Fruit fly (Drosophila melanogaster) whole organism, embryonic: ENCODE data around the gene CG42299.
A peak's percentile ranks its signal among the peaks of the same experiment; 100 is the strongest.

Experiments used
- CG1024 ChIP-seq: fragments of 200-800 bp; sonication (Bioruptor generic); IDR thresholded peaks from 2 replicates; pipeline ENCODE4 v1.3.6; 2022; ENCODE audit warnings: missing biosample characterization, missing genetic modification characterization
- CG10565 ChIP-seq: fragments of 200-800 bp; sonication (Bioruptor generic); optimal IDR thresholded peaks from 3 replicates; lab custom pipeline; 2016; ENCODE audit warnings: missing biosample characterization, mild to moderate bottlenecking, missing genetic modification characterization
- CG10979 ChIP-seq: fragments of 200-800 bp; sonication (Bioruptor generic); optimal IDR thresholded peaks from 2 replicates; lab custom pipeline; 2018; ENCODE audit warnings: missing biosample characterization, mild to moderate bottlenecking, missing genetic modification characterization, moderate library complexity
- CG11093 ChIP-seq: fragments of 200-800 bp; sonication (Bioruptor generic); IDR thresholded peaks from 3 replicates; pipeline ENCODE4 v1.3.6; 2022; ENCODE audit warnings: missing biosample characterization, missing genetic modification characterization
- CG11456 ChIP-seq: fragments of 200-800 bp; sonication (Bioruptor generic); IDR thresholded peaks from 3 replicates; pipeline ENCODE4 v1.3.6; 2022; ENCODE audit warnings: missing biosample characterization, missing genetic modification characterization
- CG11695 ChIP-seq: fragments of 200-800 bp; sonication (Bioruptor generic); IDR thresholded peaks from 3 replicates; pipeline ENCODE4 v1.3.6; 2022; ENCODE audit warnings: missing biosample characterization, missing genetic modification characterization
- CG12391 ChIP-seq: fragments of 200-800 bp; sonication (Bioruptor generic); optimal IDR thresholded peaks from 3 replicates; lab custom pipeline; 2018; ENCODE audit warnings: missing biosample characterization, mild to moderate bottlenecking, missing genetic modification characterization, moderate library complexity
- CG13296 ChIP-seq: fragments of 200-800 bp; sonication (Bioruptor generic); optimal IDR thresholded peaks from 3 replicates; lab custom pipeline; 2018; ENCODE audit warnings: missing biosample characterization, mild to moderate bottlenecking, missing genetic modification characterization
- CG14014 ChIP-seq: fragments of 200-800 bp; sonication (Bioruptor generic); IDR thresholded peaks from 2 replicates; pipeline ENCODE4 v1.3.6; 2022; ENCODE audit warnings: missing biosample characterization, missing genetic modification characterization
- CG15479 ChIP-seq: fragments of 200-800 bp; sonication (Bioruptor generic); optimal IDR thresholded peaks from 3 replicates; lab custom pipeline; 2019; ENCODE audit warnings: missing biosample characterization, mild to moderate bottlenecking, missing genetic modification characterization, moderate library complexity
- CG17385 ChIP-seq: fragments of 200-800 bp; sonication (Bioruptor generic); optimal IDR thresholded peaks from 3 replicates; lab custom pipeline; 2018; ENCODE audit warnings: missing biosample characterization, mild to moderate bottlenecking, missing genetic modification characterization
- CG31441 ChIP-seq: fragments of 200-800 bp; sonication (Bioruptor generic); IDR thresholded peaks from 2 replicates; pipeline ENCODE4 v1.3.6; 2022; ENCODE audit warnings: missing biosample characterization, missing genetic modification characterization
- CG32772 ChIP-seq: fragments of 200-800 bp; sonication (Bioruptor generic); IDR thresholded peaks from 2 replicates; pipeline ENCODE4 v1.3.6; 2022; ENCODE audit warnings: missing biosample characterization, missing genetic modification characterization
- CG34224 ChIP-seq: fragments of 200-800 bp; sonication (Bioruptor generic); IDR thresholded peaks from 3 replicates; pipeline ENCODE4 v1.3.6; 2022; ENCODE audit warnings: missing biosample characterization, missing genetic modification characterization; ENCODE audit not compliant: partially characterized antibody
- CG34422 ChIP-seq: fragments of 200-800 bp; sonication (Bioruptor generic); IDR thresholded peaks from 3 replicates; pipeline ENCODE4 v1.3.6; 2022; ENCODE audit warnings: missing biosample characterization, missing genetic modification characterization
- CG4282 ChIP-seq: fragments of 200-800 bp; sonication (Bioruptor generic); optimal IDR thresholded peaks from 2 replicates; lab custom pipeline; 2016; ENCODE audit warnings: missing biosample characterization, missing genetic modification characterization
- CG4424 ChIP-seq: fragments of 200-800 bp; sonication (Bioruptor generic); optimal IDR thresholded peaks from 3 replicates; lab custom pipeline; 2016; ENCODE audit warnings: missing biosample characterization, missing genetic modification characterization
- CG6683 ChIP-seq: fragments of 200-800 bp; sonication (Bioruptor generic); optimal IDR thresholded peaks from 2 replicates; lab custom pipeline; 2017; ENCODE audit warnings: missing biosample characterization, mild to moderate bottlenecking, missing genetic modification characterization, missing genetic modification reagents
- CG6689 ChIP-seq: fragments of 200-800 bp; sonication (Bioruptor generic); IDR thresholded peaks from 2 replicates; pipeline ENCODE4 v1.3.6; 2022; ENCODE audit warnings: missing biosample characterization, missing genetic modification characterization
- CG7839 ChIP-seq: fragments of 200-800 bp; sonication (Bioruptor generic); optimal IDR thresholded peaks from 3 replicates; lab custom pipeline; 2018; ENCODE audit warnings: missing biosample characterization, mild to moderate bottlenecking, missing genetic modification characterization, moderate library complexity
- CG8089 ChIP-seq: fragments of 200-800 bp; sonication (Bioruptor generic); optimal IDR thresholded peaks from 3 replicates; lab custom pipeline; 2016; ENCODE audit warnings: missing biosample characterization, missing genetic modification characterization
- CG8944 ChIP-seq: fragments of 200-800 bp; sonication (Bioruptor generic); optimal IDR thresholded peaks from 3 replicates; lab custom pipeline; 2016; ENCODE audit warnings: missing biosample characterization, missing genetic modification characterization
- CG9215 ChIP-seq: fragments of 200-800 bp; sonication (Bioruptor generic); IDR thresholded peaks from 2 replicates; pipeline ENCODE4 v1.3.6; 2022; ENCODE audit warnings: missing biosample characterization, missing genetic modification characterization
- CG9817 ChIP-seq: fragments of 200-800 bp; sonication (Bioruptor generic); optimal IDR thresholded peaks from 2 replicates; lab custom pipeline; 2018; ENCODE audit warnings: missing biosample characterization, mild to moderate bottlenecking, missing genetic modification characterization, moderate library complexity
- H15 ChIP-seq: fragments of 200-800 bp; sonication (Bioruptor generic); IDR thresholded peaks from 3 replicates; pipeline ENCODE4 v1.3.6; 2022; ENCODE audit warnings: missing biosample characterization, missing genetic modification characterization
- NC2β ChIP-seq: fragments of 200-800 bp; sonication (Bioruptor generic); optimal IDR thresholded peaks from 2 replicates; lab custom pipeline; 2016; ENCODE audit warnings: missing biosample characterization, missing genetic modification characterization
- Rx ChIP-seq: fragments of 200-800 bp; sonication (Bioruptor generic); IDR thresholded peaks from 2 replicates; pipeline ENCODE4 v1.3.6; 2022; ENCODE audit warnings: missing biosample characterization, missing genetic modification characterization
- Trl ChIP-seq, 3 experiments: fragments of >200 bp in 2 of 3; fragments of 200-800 bp in 1 of 3; sonication (Bioruptor generic) in 1 of 3; optimal IDR thresholded peaks; 2 replicates in 1 of 3; 3 replicates in 2 of 3; lab custom pipeline; 2016 to 2017; ENCODE audit warnings: missing biosample characterization in 1 of 3, missing genetic modification characterization in 1 of 3
- Xbp1 ChIP-seq: fragments of 200-800 bp; sonication (Bioruptor generic); optimal IDR thresholded peaks from 3 replicates; lab custom pipeline; 2016; ENCODE audit warnings: missing biosample characterization, mild to moderate bottlenecking, missing genetic modification characterization
- Xrp1 ChIP-seq: fragments of 200-800 bp; sonication (Bioruptor generic); IDR thresholded peaks from 2 replicates; pipeline ENCODE4 v1.3.6; 2022; ENCODE audit warnings: missing biosample characterization, missing genetic modification characterization
- ap ChIP-seq: fragments of 200-800 bp; sonication (Bioruptor generic); IDR thresholded peaks from 2 replicates; pipeline ENCODE4 v1.3.6; 2022; ENCODE audit warnings: missing biosample characterization, missing genetic modification characterization
- bcd ChIP-seq: fragments of 200-800 bp; sonication (Bioruptor generic); optimal IDR thresholded peaks from 2 replicates; lab custom pipeline; 2017; ENCODE audit warnings: missing biosample characterization, mild to moderate bottlenecking, missing genetic modification characterization
- br ChIP-seq: fragments of >200 bp; optimal IDR thresholded peaks from 2 replicates; lab custom pipeline; 2017
- btn ChIP-seq: fragments of 200-800 bp; sonication (Bioruptor generic); optimal IDR thresholded peaks from 2 replicates; lab custom pipeline; 2016; ENCODE audit warnings: missing biosample characterization, missing genetic modification characterization
- caup ChIP-seq: fragments of 200-800 bp; sonication (Bioruptor generic); optimal IDR thresholded peaks from 3 replicates; lab custom pipeline; 2017; ENCODE audit warnings: missing biosample characterization, mild to moderate bottlenecking, missing genetic modification characterization, moderate library complexity; ENCODE audit not compliant: severe bottlenecking
- cg ChIP-seq: fragments of 200-800 bp; sonication (Bioruptor generic); optimal IDR thresholded peaks from 3 replicates; lab custom pipeline; 2019; ENCODE audit warnings: missing biosample characterization, mild to moderate bottlenecking, missing genetic modification characterization, moderate library complexity
- ci ChIP-seq: fragments of 200-800 bp; sonication (Bioruptor generic); IDR thresholded peaks from 3 replicates; pipeline ENCODE4 v1.3.6; 2022; ENCODE audit warnings: missing biosample characterization, missing genetic modification characterization
- dmrt99B ChIP-seq: fragments of 200-800 bp; sonication (Bioruptor generic); optimal IDR thresholded peaks from 2 replicates; lab custom pipeline; 2018; ENCODE audit warnings: missing biosample characterization, mild to moderate bottlenecking, missing genetic modification characterization, moderate library complexity
- dpn ChIP-seq, 2 experiments: fragments of 200-800 bp; sonication (Bioruptor generic); optimal IDR thresholded peaks; 3 replicates each; lab custom pipeline; 2016; ENCODE audit warnings: missing biosample characterization in 2 of 2, missing genetic modification characterization in 2 of 2
- fd3F ChIP-seq: fragments of 200-800 bp; sonication (Bioruptor generic); optimal IDR thresholded peaks from 2 replicates; lab custom pipeline; 2018; ENCODE audit warnings: missing biosample characterization, mild to moderate bottlenecking, missing genetic modification characterization, moderate library complexity
- gem ChIP-seq: fragments of 200-800 bp; sonication (Bioruptor generic); optimal IDR thresholded peaks from 2 replicates; lab custom pipeline; 2019; ENCODE audit warnings: missing biosample characterization, mild to moderate bottlenecking, missing genetic modification characterization, moderate library complexity
- grau ChIP-seq: fragments of 200-800 bp; optimal IDR thresholded peaks from 3 replicates; lab custom pipeline; 2019; ENCODE audit warnings: missing biosample characterization, mild to moderate bottlenecking, missing genetic modification characterization, moderate library complexity
- jigr1 ChIP-seq: fragments of 200-800 bp; sonication (Bioruptor generic); IDR thresholded peaks from 3 replicates; pipeline ENCODE4 v1.3.6; 2022; ENCODE audit warnings: missing biosample characterization, missing genetic modification characterization
- onecut ChIP-seq: fragments of 200-800 bp; sonication (Bioruptor generic); IDR thresholded peaks from 2 replicates; pipeline ENCODE4 v1.3.6; 2022; ENCODE audit warnings: missing biosample characterization, missing genetic modification characterization
- pfk ChIP-seq: fragments of 200-800 bp; sonication (Bioruptor generic); optimal IDR thresholded peaks from 2 replicates; lab custom pipeline; 2018; ENCODE audit warnings: missing biosample characterization, mild to moderate bottlenecking, missing genetic modification characterization, moderate library complexity
- schlank ChIP-seq: fragments of 200-800 bp; sonication (Bioruptor generic); optimal IDR thresholded peaks from 2 replicates; lab custom pipeline; 2018; ENCODE audit warnings: missing biosample characterization, mild to moderate bottlenecking, missing genetic modification characterization
- scrt ChIP-seq: fragments of 200-800 bp; sonication (Bioruptor generic); optimal IDR thresholded peaks from 2 replicates; lab custom pipeline; 2018; ENCODE audit warnings: missing biosample characterization, mild to moderate bottlenecking, missing genetic modification characterization, moderate library complexity
- sim ChIP-seq: fragments of 200-800 bp; sonication (Bioruptor generic); IDR thresholded peaks from 2 replicates; pipeline ENCODE4 v1.3.6; 2022; ENCODE audit warnings: missing biosample characterization, missing genetic modification characterization
- trh ChIP-seq: fragments of 200-800 bp; sonication (Bioruptor generic); optimal IDR thresholded peaks from 2 replicates; lab custom pipeline; 2016; ENCODE audit warnings: missing biosample characterization, missing genetic modification characterization
- ttk ChIP-seq: fragments of 200-800 bp; sonication (Bioruptor generic); IDR thresholded peaks from 2 replicates; pipeline ENCODE4 v2.1.2; 2022; ENCODE audit warnings: missing biosample characterization, missing genetic modification characterization

The CG42299 gene

dm6 chrX:15532062-15532461, 43.4 kb downstream of the CG42299 start (continued):
- TF ChIP-seq Xrp1 (0 out of 2 replicates have a peak, but pooled peaks have one; percentile 9), CG12391 (tag; lab: Kevin White, UChicago) (peak; percentile 37), jigr1 (GFP tag; lab: Robert Waterston, UW) (no peak), schlank (tag; lab: Kevin White, UChicago) (no peak), scrt (peak; percentile 5), trh (no peak), br (lab: Kevin White, UChicago) (no peak), pfk (GFP tag; lab: Kevin White, UChicago) (no peak), caup (GFP tag; lab: Kevin White, UChicago) (peak; percentile 21), fd3F (GFP tag; lab: Kevin White, UChicago) (peak; percentile 6), ap (GFP tag; lab: Robert Waterston, UW) (0 out of 2 replicates have a peak, but pooled peaks have one; percentile 18), CG8944 (GFP tag; lab: Kevin White, UChicago) (no peak), CG11093 (GFP tag; lab: Robert Waterston, UW) (no peak), CG14014 (0 out of 2 replicates have a peak, but pooled peaks have one; percentile 29), CG9817 (tag; lab: Kevin White, UChicago) (peak; percentile 44), H15 (GFP tag; lab: Robert Waterston, UW) (0 out of 3 replicates have a peak, but pooled peaks have one; percentile 32), CG6683 (no peak), onecut (GFP tag; lab: Robert Waterston, UW) (peak; percentile 52), CG8089 (GFP tag; lab: Kevin White, UChicago) (no peak), Trl (optimal IDR thresholded peaks at IDR 0.05; lab: Kevin White, UChicago) (no peak), Trl (GFP tag; optimal IDR thresholded peaks at IDR 0.05; lab: Kevin White, UChicago) (peak; percentile 2), CG34224 (GFP tag; lab: Robert Waterston, UW) (no peak), CG6689 (GFP tag; lab: Robert Waterston, UW) (peak; percentile 47; the same call in 1 of the 2 replicates), CG32772 (0 out of 2 replicates have a peak, but pooled peaks have one; percentile 12), CG31441 (peak; percentile 34; the same call in 1 of the 2 replicates), cg (GFP tag; lab: Kevin White, UChicago) (no peak), CG10979 (tag; lab: Kevin White, UChicago) (peak; percentile 25), CG4282 (GFP tag; lab: Kevin White, UChicago) (no peak), grau (tag; lab: Kevin White, UChicago) (peak; percentile 75), NC2β (GFP tag; lab: Kevin White, UChicago) (no peak), CG11456 (GFP tag; lab: Robert Waterston, UW) (peak; percentile 66; the same call in 1 of the 3 replicates), CG10565 (GFP tag; lab: Kevin White, UChicago) (no peak), CG1024 (GFP tag; lab: Robert Waterston, UW) (peak; percentile 55), gem (tag; lab: Kevin White, UChicago) (peak; percentile 62), CG7839 (tag; lab: Kevin White, UChicago) (peak; percentile 53), CG11695 (0 out of 3 replicates have a peak, but pooled peaks have one; percentile 11), CG15479 (GFP tag; lab: Kevin White, UChicago) (no peak), CG13296 (GFP tag; lab: Kevin White, UChicago) (no peak), CG4424 (GFP tag; lab: Kevin White, UChicago) (no peak), ci (GFP tag; lab: Robert Waterston, UW) (peak; percentile 79), dmrt99B (peak; percentile 62), Xbp1 (GFP tag; lab: Kevin White, UChicago) (peak; percentile 41), CG9215 (GFP tag; lab: Robert Waterston, UW) (peak; percentile 62; the same call in 1 of the 2 replicates), bcd (GFP tag; lab: Kevin White, UChicago) (peak; percentile 17), dpn (GFP tag; optimal IDR thresholded peaks at IDR 0.05; lab: Kevin White, UChicago) (peak in 1 of 2 experiments; percentile 20), Rx (GFP tag; lab: Robert Waterston, UW) (0 out of 2 replicates have a peak, but pooled peaks have one; percentile 13), CG34422 (GFP tag; lab: Robert Waterston, UW) (0 out of 3 replicates have a peak, but pooled peaks have one; percentile 41), ttk (peak; percentile 59; the same call in 1 of the 2 replicates), btn (GFP tag; lab: Kevin White, UChicago) (no peak), CG17385 (GFP tag; lab: Kevin White, UChicago) (peak; percentile 26), sim (peak; percentile 59; the same call in 1 of the 2 replicates)
